Worm (Caenorhabditis elegans) whole organism, early embryonic: Measurements from ENCODE around the gene mgl-1.

Experiments used
- B0310.2 ChIP-seq: sonication (generic microtip); optimal IDR thresholded peaks from 2 replicates; lab custom pipeline; 2016; ENCODE audit warnings: mild to moderate bottlenecking, missing genetic modification characterization, missing compliant biosample characterization
- F13C5.2 ChIP-seq: sonication (generic microtip); optimal IDR thresholded peaks from 2 replicates; lab custom pipeline; 2017; ENCODE audit warnings: mild to moderate bottlenecking, missing genetic modification characterization, inconsistent platforms, missing compliant biosample characterization
- aly-1 ChIP-seq: sonication (generic microtip); optimal IDR thresholded peaks from 2 replicates; lab custom pipeline; 2016; ENCODE audit warnings: missing genetic modification characterization, missing compliant biosample characterization
- ama-1 ChIP-seq: fragments of 150-350 bp; optimal IDR thresholded peaks from 2 replicates; lab custom pipeline; 2014
- ceh-13 ChIP-seq: fragments of 200-800 bp; sonication (Bioruptor generic); optimal IDR thresholded peaks from 2 replicates; lab custom pipeline; 2018; ENCODE audit warnings: mild to moderate bottlenecking, missing genetic modification characterization, missing compliant biosample characterization
- ceh-36 ChIP-seq: sonication (generic microtip); optimal IDR thresholded peaks from 2 replicates; lab custom pipeline; 2016; ENCODE audit warnings: missing genetic modification characterization, inconsistent platforms, missing compliant biosample characterization
- ets-7 ChIP-seq: sonication (generic microtip); optimal IDR thresholded peaks from 2 replicates; lab custom pipeline; 2016; ENCODE audit warnings: missing genotype, missing genetic modification characterization, missing compliant biosample characterization
- flt-1 ChIP-seq: fragments of 200-800 bp; sonication (Bioruptor generic); IDR thresholded peaks from 2 replicates; pipeline ENCODE4 v1.3.6; 2022; ENCODE audit warnings: missing genetic modification characterization, missing compliant biosample characterization
- hmbx-1 ChIP-seq: sonication (generic microtip); optimal IDR thresholded peaks from 2 replicates; lab custom pipeline; 2016; ENCODE audit warnings: mild to moderate bottlenecking, missing genetic modification characterization, missing compliant biosample characterization
- hmg-4 ChIP-seq: fragments of 200-800 bp; sonication (Bioruptor generic); optimal IDR thresholded peaks from 2 replicates; lab custom pipeline; 2018; ENCODE audit warnings: mild to moderate bottlenecking, missing genetic modification characterization, missing compliant biosample characterization
- hnd-1 ChIP-seq: sonication (generic microtip); optimal IDR thresholded peaks from 2 replicates; lab custom pipeline; 2016; ENCODE audit warnings: missing genetic modification characterization, missing compliant biosample characterization
- pes-1 ChIP-seq: fragments of 200-800 bp; sonication (Bioruptor generic); IDR thresholded peaks from 2 replicates; pipeline ENCODE4 v1.3.6; 2022; ENCODE audit warnings: missing genetic modification reagents, missing genetic modification characterization, missing compliant biosample characterization
- scrt-1 ChIP-seq: fragments of 200-800 bp; sonication (Bioruptor generic); IDR thresholded peaks from 2 replicates; pipeline ENCODE4 v1.3.6; 2022; ENCODE audit warnings: missing genetic modification characterization, missing compliant biosample characterization
- sea-1 ChIP-seq: fragments of 200-800 bp; sonication (Bioruptor generic); conservative IDR thresholded peaks from 2 replicates; pipeline ENCODE4 v1.3.6; 2022; ENCODE audit warnings: missing genetic modification characterization, missing compliant biosample characterization
- tbx-11 ChIP-seq: fragments of 200-800 bp; sonication (Bioruptor generic); IDR thresholded peaks from 2 replicates; pipeline ENCODE4 v1.3.6; 2022; ENCODE audit warnings: missing genetic modification characterization, missing compliant biosample characterization
- tbx-37 ChIP-seq: fragments of 200-800 bp; sonication (Bioruptor generic); conservative IDR thresholded peaks from 2 replicates; pipeline ENCODE4 v1.3.6; 2022; ENCODE audit warnings: missing genetic modification reagents, missing genetic modification characterization, missing compliant biosample characterization
- tra-4 ChIP-seq: sonication (generic microtip); optimal IDR thresholded peaks from 2 replicates; lab custom pipeline; 2017; ENCODE audit warnings: missing genetic modification characterization, missing compliant biosample characterization

The mgl-1 gene

ce11 chrX:9965275-9965674 lies 10.8 kb downstream of the mgl-1 start, which contains the start of gene pssy-1:
Gene pssy-1 (plus strand): TSS chrX:9965592.
- TF ChIP-seq aly-1 (tag; lab: Kevin White, UChicago) (no peak), pes-1 (GFP tag; lab: Robert Waterston, UW) (no peak), tbx-37 (GFP tag; lab: Robert Waterston, UW) (no peak), hmg-4 (GFP tag; lab: Kevin White, UChicago) (no peak), hmbx-1 (tag; lab: Kevin White, UChicago) (no peak), ceh-36 (tag; lab: Kevin White, UChicago) (no peak), B0310.2 (tag; lab: Kevin White, UChicago) (no peak), tra-4 (no peak), hnd-1 (tag; lab: Kevin White, UChicago) (no peak), ama-1 (lab: Kevin White, UChicago) (no peak), ets-7 (tag; lab: Kevin White, UChicago) (no peak), ceh-13 (GFP tag; lab: Kevin White, UChicago) (no peak), F13C5.2 (no peak), tbx-11 (GFP tag; lab: Robert Waterston, UW) (no peak), flt-1 (GFP tag; lab: Robert Waterston, UW) (no peak), scrt-1 (GFP tag; lab: Robert Waterston, UW) (no peak)

ce11 chrX:9962535-9962934 lies 13.6 kb downstream of the mgl-1 start:
- TF ChIP-seq F13C5.2: no peak
- no peak for TF ChIP-seq tbx-11 (GFP tag; lab: Robert Waterston, UW)
- TF ChIP-seq tbx-37 (GFP tag; lab: Robert Waterston, UW): no peak
- no peak for TF ChIP-seq hnd-1 (tag; lab: Kevin White, UChicago)
- no peak for TF ChIP-seq hmg-4 (GFP tag; lab: Kevin White, UChicago)
- no peak for TF ChIP-seq flt-1 (GFP tag; lab: Robert Waterston, UW)
- no peak for TF ChIP-seq B0310.2 (tag; lab: Kevin White, UChicago)
- TF ChIP-seq ama-1 (lab: Kevin White, UChicago): no peak
- TF ChIP-seq aly-1 (tag; lab: Kevin White, UChicago): no peak

- TF ChIP-seq hmbx-1 (tag; lab: Kevin White, UChicago): no peak
- peak; percentile 44; the same call in 1 of the 2 replicates for TF ChIP-seq flt-1 (GFP tag; lab: Robert Waterston, UW)
- peak; percentile 68 for TF ChIP-seq hmg-4 (GFP tag; lab: Kevin White, UChicago)
- TF ChIP-seq hnd-1 (tag; lab: Kevin White, UChicago): no peak
- no peak for TF ChIP-seq tra-4
- peak; percentile 36 for TF ChIP-seq ets-7 (tag; lab: Kevin White, UChicago)
- no peak for TF ChIP-seq aly-1 (tag; lab: Kevin White, UChicago)
- peak; percentile 4 for TF ChIP-seq B0310.2 (tag; lab: Kevin White, UChicago)
- peak; percentile 93 for TF ChIP-seq F13C5.2
- peak; percentile 52; the same call in 1 of the 2 replicates for TF ChIP-seq tbx-11 (GFP tag; lab: Robert Waterston, UW)
Observed at ce11 chrX:9958561-9958960, 17.5 kb downstream of the mgl-1 start, which contains the start of gene ZC506.1. Gene ZC506.1 (plus strand): TSS chrX:9958960.

- no peak for TF ChIP-seq tbx-11 (GFP tag; lab: Robert Waterston, UW)
- TF ChIP-seq ets-7 (tag; lab: Kevin White, UChicago): no peak
- no peak for TF ChIP-seq aly-1 (tag; lab: Kevin White, UChicago)
- no peak for TF ChIP-seq hnd-1 (tag; lab: Kevin White, UChicago)
- no peak for TF ChIP-seq ceh-13 (GFP tag; lab: Kevin White, UChicago)
- TF ChIP-seq tbx-37 (GFP tag; lab: Robert Waterston, UW): no peak
Observed at ce11 chrX:9957449-9957848, 18.7 kb downstream of the mgl-1 start.

- TF ChIP-seq ets-7 (tag; lab: Kevin White, UChicago) (no peak), tbx-37 (GFP tag; lab: Robert Waterston, UW) (no peak), tbx-11 (GFP tag; lab: Robert Waterston, UW) (no peak), sea-1 (no peak), ceh-36 (tag; lab: Kevin White, UChicago) (no peak), flt-1 (GFP tag; lab: Robert Waterston, UW) (no peak), B0310.2 (tag; lab: Kevin White, UChicago) (no peak), ceh-13 (GFP tag; lab: Kevin White, UChicago) (no peak), scrt-1 (GFP tag; lab: Robert Waterston, UW) (no peak), pes-1 (GFP tag; lab: Robert Waterston, UW) (no peak), tra-4 (no peak), aly-1 (tag; lab: Kevin White, UChicago) (no peak), F13C5.2 (no peak), ama-1 (lab: Kevin White, UChicago) (no peak), hmbx-1 (tag; lab: Kevin White, UChicago) (no peak), hnd-1 (tag; lab: Kevin White, UChicago) (no peak)
Observed at ce11 chrX:9956052-9956451, 20.1 kb downstream of the mgl-1 start.

- TF ChIP-seq hmg-4 (GFP tag; lab: Kevin White, UChicago) (no peak), tbx-11 (GFP tag; lab: Robert Waterston, UW) (no peak), hnd-1 (tag; lab: Kevin White, UChicago) (no peak), ama-1 (lab: Kevin White, UChicago) (no peak), ceh-36 (tag; lab: Kevin White, UChicago) (no peak), F13C5.2 (no peak), ceh-13 (GFP tag; lab: Kevin White, UChicago) (no peak), hmbx-1 (tag; lab: Kevin White, UChicago) (no peak), pes-1 (GFP tag; lab: Robert Waterston, UW) (no peak), aly-1 (tag; lab: Kevin White, UChicago) (no peak), flt-1 (GFP tag; lab: Robert Waterston, UW) (no peak), tbx-37 (GFP tag; lab: Robert Waterston, UW) (no peak), tra-4 (no peak), B0310.2 (tag; lab: Kevin White, UChicago) (no peak), sea-1 (no peak), ets-7 (tag; lab: Kevin White, UChicago) (no peak), scrt-1 (GFP tag; lab: Robert Waterston, UW) (no peak)
Observed at ce11 chrX:9954483-9955041, 21.5 kb downstream of the mgl-1 start, which contains the start of gene cysl-1. Gene cysl-1 (minus strand): TSS chrX:9954533.
